Fruit fly (Drosophila melanogaster): Measurements from ENCODE around the gene CG12155.
A peak's percentile ranks its signal among the peaks of the same experiment; 100 is the strongest.

CG12155 gene

dm6 chrX:7728251-7729164 lies at the start of gene CG12155, which contains the start of gene NELF-B (continued):
- TF ChIP-seq CG10462 (GFP tag; optimal IDR thresholded peaks at IDR 0.05): peak; percentile 10
- TF ChIP-seq Med (GFP tag): peak; percentile 62
- peak; percentile 35 for TF ChIP-seq mam (GFP tag; optimal IDR thresholded peaks at IDR 0.05)
- no peak for TF ChIP-seq CG33213 (GFP tag; optimal IDR thresholded peaks at IDR 0.05)
- peak; percentile 59 for TF ChIP-seq CG10267 (tag; optimal IDR thresholded peaks at IDR 0.05)
- TF ChIP-seq CG17568 (GFP tag; optimal IDR thresholded peaks at IDR 0.05): no peak
- no peak for TF ChIP-seq Adf1 (GFP tag; IDR thresholded peaks at IDR 0.05)
- no peak for TF ChIP-seq CG11695 (GFP tag; IDR thresholded peaks at IDR 0.05)
- TF ChIP-seq Aef1 (GFP tag; IDR thresholded peaks at IDR 0.05): peak; percentile 35; the same call in 1 of the 3 replicates
- TF ChIP-seq CG17385 (GFP tag; optimal IDR thresholded peaks at IDR 0.05): no peak
- no peak for TF ChIP-seq NC2α (GFP tag; optimal IDR thresholded peaks at IDR 0.05)
- TF ChIP-seq CG31388 (GFP tag; optimal IDR thresholded peaks at IDR 0.05): no peak
- 0 out of 2 replicates have a peak, but pooled peaks have one; percentile 45 for TF ChIP-seq CG42726 (GFP tag; IDR thresholded peaks at IDR 0.05; ENCODE audit: partially characterized antibody)
- peak; percentile 83 for TF ChIP-seq row (GFP tag; IDR thresholded peaks at IDR 0.05)
- peak; percentile 70 for TF ChIP-seq Abd-B (GFP tag; optimal IDR thresholded peaks at IDR 0.05)
- TF ChIP-seq maf-S (GFP tag; optimal IDR thresholded peaks at IDR 0.05): no peak
- peak; percentile 53 for TF ChIP-seq CG9215 (GFP tag; IDR thresholded peaks at IDR 0.05)
- no peak for TF ChIP-seq Side (GFP tag; optimal IDR thresholded peaks at IDR 0.05)
- TF ChIP-seq Ets65A (GFP tag): peak; percentile 31
- no peak for TF ChIP-seq CG10431 (GFP tag; optimal IDR thresholded peaks at IDR 0.05)
- TF ChIP-seq Hsf (GFP tag; optimal IDR thresholded peaks at IDR 0.05): peak; percentile 30
- peak; percentile 77 for TF ChIP-seq CG12104 (GFP tag; optimal IDR thresholded peaks at IDR 0.05)
- TF ChIP-seq stc (GFP tag; IDR thresholded peaks at IDR 0.05): no peak
- no peak for TF ChIP-seq pfk (GFP tag; optimal IDR thresholded peaks at IDR 0.05)
- no peak for TF ChIP-seq kni (GFP tag; optimal IDR thresholded peaks at IDR 0.05)
- TF ChIP-seq wek (GFP tag; optimal IDR thresholded peaks at IDR 0.05): no peak
- peak; percentile 63 for TF ChIP-seq CG8924 (tag; optimal IDR thresholded peaks at IDR 0.05)
- no peak for TF ChIP-seq nom (GFP tag; optimal IDR thresholded peaks at IDR 0.05)
- TF ChIP-seq Kr (GFP tag; optimal IDR thresholded peaks at IDR 0.05): no peak
- peak; percentile 44; the same call in 1 of the 2 replicates for TF ChIP-seq bbx (GFP tag; IDR thresholded peaks at IDR 0.05; ENCODE audit: partially characterized antibody)
- no peak for TF ChIP-seq ttk (GFP tag; IDR thresholded peaks at IDR 0.05)
- TF ChIP-seq Oli (tag; optimal IDR thresholded peaks at IDR 0.05): peak; percentile 41
- peak; percentile 63 for TF ChIP-seq CG10543 (GFP tag; optimal IDR thresholded peaks at IDR 0.05)
- no peak for TF ChIP-seq dmrt99B (tag; optimal IDR thresholded peaks at IDR 0.05)
- TF ChIP-seq CG34422 (GFP tag; IDR thresholded peaks at IDR 0.05): no peak; the same call in 2 of the 3 replicates
- no peak for TF ChIP-seq TFAM (GFP tag; optimal IDR thresholded peaks at IDR 0.05)
- no peak for TF ChIP-seq CG5180 (GFP tag; optimal IDR thresholded peaks at IDR 0.05)
- peak; percentile 59 for TF ChIP-seq az2 (GFP tag; optimal IDR thresholded peaks at IDR 0.05)
- TF ChIP-seq lab (GFP tag; optimal IDR thresholded peaks at IDR 0.05): no peak
- no peak for TF ChIP-seq sr (GFP tag; IDR thresholded peaks at IDR 0.05)
- TF ChIP-seq CG6689 (GFP tag; IDR thresholded peaks at IDR 0.05): peak; percentile 50; the same call in 1 of the 2 replicates
- TF ChIP-seq CG11560 (tag; IDR thresholded peaks at IDR 0.05): no peak
- no peak for TF ChIP-seq cad (GFP tag; optimal IDR thresholded peaks at IDR 0.05)
- no peak for TF ChIP-seq eve (GFP tag; optimal IDR thresholded peaks at IDR 0.05)
- no peak for TF ChIP-seq CkIIα-i1 (GFP tag; IDR thresholded peaks at IDR 0.05)
- TF ChIP-seq Rx (GFP tag; IDR thresholded peaks at IDR 0.05): no peak
- peak; percentile 63 for TF ChIP-seq bcd (GFP tag; optimal IDR thresholded peaks at IDR 0.05)
- peak; percentile 10 for TF ChIP-seq cato (GFP tag; optimal IDR thresholded peaks at IDR 0.05; ENCODE audit: borderline replicate concordance)
- TF ChIP-seq Atf6 (GFP tag; IDR thresholded peaks at IDR 0.05): no peak

Data from whole organism, embryonic.